Worm (Caenorhabditis elegans) whole organism, L3 larva: Measurements from ENCODE around the gene sec-16A.2.
"Not testable (repeated sequence)": the region's sequence is repeated elsewhere in the genome, so short reads cannot be mapped to it uniquely, and the experiment has no call there.

Experiments
- ZK546.5 ChIP-seq: sonication (generic microtip); optimal IDR thresholded peaks from 2 replicates; lab custom pipeline; 2017; ENCODE audit warnings: missing biosample characterization, missing genetic modification characterization
- aly-2 ChIP-seq: fragments of 150-350 bp; optimal IDR thresholded peaks from 2 replicates; lab custom pipeline; 2014; ENCODE audit warnings: missing biosample characterization, missing genetic modification characterization
- ama-1 ChIP-seq: fragments of 150-350 bp; optimal IDR thresholded peaks from 2 replicates; lab custom pipeline; 2018
- ceh-16 ChIP-seq: sonication (generic microtip); optimal IDR thresholded peaks from 2 replicates; lab custom pipeline; 2017; ENCODE audit warnings: missing biosample characterization, missing genetic modification characterization
- ceh-28 ChIP-seq: fragments of 150-350 bp; optimal IDR thresholded peaks from 2 replicates; lab custom pipeline; 2014; ENCODE audit warnings: missing biosample characterization, missing genetic modification reagents, missing genetic modification characterization
- ceh-82 ChIP-seq: fragments of 150-350 bp; optimal IDR thresholded peaks from 2 replicates; lab custom pipeline; 2014; ENCODE audit warnings: missing biosample characterization, missing genetic modification characterization
- ceh-9 ChIP-seq: sonication (generic microtip); optimal IDR thresholded peaks from 2 replicates; lab custom pipeline; 2018; ENCODE audit warnings: missing biosample characterization, missing genetic modification characterization
- daf-12 ChIP-seq: fragments of 150-350 bp; optimal IDR thresholded peaks from 2 replicates; lab custom pipeline; 2014; ENCODE audit warnings: missing biosample characterization, missing genetic modification reagents, missing genetic modification characterization
- egl-27 ChIP-seq: sonication (generic microtip); optimal IDR thresholded peaks from 4 replicates; lab custom pipeline; 2017; ENCODE audit warnings: missing biosample characterization, missing genetic modification reagents, missing genetic modification characterization
- elt-2 ChIP-seq: sonication (generic microtip); optimal IDR thresholded peaks from 2 replicates; lab custom pipeline; 2016; ENCODE audit warnings: missing genetic modification reagents, mild to moderate bottlenecking, missing genetic modification characterization, missing compliant biosample characterization
- elt-3 ChIP-seq, 3 experiments: fragments of 150-350 bp in 1 of 3; sonication (generic microtip) in 2 of 3; optimal IDR thresholded peaks; 2 replicates in 2 of 3; 4 replicates in 1 of 3; lab custom pipeline; 2014 to 2017; ENCODE audit warnings: missing biosample characterization in 3 of 3, missing genetic modification characterization in 3 of 3
- eor-1 ChIP-seq, 2 experiments: fragments of 150-350 bp; optimal IDR thresholded peaks; 2 replicates each; lab custom pipeline; 2014 to 2018; ENCODE audit warnings: missing biosample characterization in 2 of 2, missing genetic modification characterization in 2 of 2
- fkh-10 ChIP-seq: sonication (generic microtip); optimal IDR thresholded peaks from 2 replicates; lab custom pipeline; 2017; ENCODE audit warnings: missing biosample characterization, missing genetic modification reagents, missing genetic modification characterization
- fkh-2 ChIP-seq: fragments of 150-350 bp; optimal IDR thresholded peaks from 2 replicates; lab custom pipeline; 2014; ENCODE audit warnings: missing biosample characterization, missing genetic modification reagents, missing genetic modification characterization
- fos-1 ChIP-seq: fragments of 150-350 bp; optimal IDR thresholded peaks from 2 replicates; lab custom pipeline; 2014; ENCODE audit warnings: missing biosample characterization, missing genetic modification characterization
- hmg-11 ChIP-seq: sonication (generic microtip); optimal IDR thresholded peaks from 2 replicates; lab custom pipeline; 2016; ENCODE audit warnings: missing genetic modification characterization, missing compliant biosample characterization
- lin-15B ChIP-seq: fragments of 150-350 bp; optimal IDR thresholded peaks from 2 replicates; lab custom pipeline; 2014; ENCODE audit warnings: missing biosample characterization, missing genetic modification characterization
- lin-39 ChIP-seq: fragments of 150-350 bp; optimal IDR thresholded peaks from 2 replicates; lab custom pipeline; 2018; ENCODE audit warnings: missing biosample characterization, missing genetic modification reagents, missing genetic modification characterization
- mdl-1 ChIP-seq: fragments of 150-350 bp; optimal IDR thresholded peaks from 2 replicates; lab custom pipeline; 2014; ENCODE audit warnings: missing biosample characterization, missing genetic modification characterization
- mml-1 ChIP-seq: fragments of 150-350 bp; sonication (generic microtip); optimal IDR thresholded peaks from 3 replicates; lab custom pipeline; 2014; ENCODE audit warnings: missing biosample characterization, missing genetic modification characterization
- nfya-1 ChIP-seq: sonication (generic microtip); optimal IDR thresholded peaks from 2 replicates; lab custom pipeline; 2017; ENCODE audit warnings: missing genetic modification characterization, mild to moderate bottlenecking, missing compliant biosample characterization, antibody characterized with exemption, moderate library complexity; ENCODE audit not compliant: insufficient read depth
- nhr-12 ChIP-seq: fragments of 150-350 bp; optimal IDR thresholded peaks from 2 replicates; lab custom pipeline; 2014; ENCODE audit warnings: missing biosample characterization, missing genetic modification characterization
- nhr-237 ChIP-seq: fragments of 150-350 bp; optimal IDR thresholded peaks from 2 replicates; lab custom pipeline; 2014; ENCODE audit warnings: missing biosample characterization, missing genetic modification characterization
- nhr-25 ChIP-seq: sonication (generic microtip); optimal IDR thresholded peaks from 2 replicates; lab custom pipeline; 2017; ENCODE audit warnings: missing biosample characterization, missing genetic modification characterization
- nhr-28 ChIP-seq: fragments of 150-350 bp; optimal IDR thresholded peaks from 2 replicates; lab custom pipeline; 2014; ENCODE audit warnings: missing biosample characterization, missing genetic modification characterization
- nhr-43 ChIP-seq: sonication (generic microtip); optimal IDR thresholded peaks from 2 replicates; lab custom pipeline; 2016; ENCODE audit warnings: mild to moderate bottlenecking, missing genetic modification characterization, missing compliant biosample characterization; ENCODE audit not compliant: poor library complexity, severe bottlenecking
- nhr-77 ChIP-seq: fragments of 150-350 bp; optimal IDR thresholded peaks from 2 replicates; lab custom pipeline; 2014; ENCODE audit warnings: missing biosample characterization, missing genetic modification characterization
- pha-4 ChIP-seq: fragments of 150-350 bp; optimal IDR thresholded peaks from 2 replicates; lab custom pipeline; 2014; ENCODE audit warnings: missing biosample characterization, missing genetic modification reagents, missing genetic modification characterization
- pqm-1 ChIP-seq: fragments of 150-350 bp; optimal IDR thresholded peaks from 2 replicates; lab custom pipeline; 2017; ENCODE audit warnings: missing biosample characterization, missing genetic modification characterization, inconsistent platforms
- skn-1 ChIP-seq: fragments of 150-350 bp; optimal IDR thresholded peaks from 2 replicates; lab custom pipeline; 2014; ENCODE audit warnings: missing biosample characterization, missing genetic modification characterization
- tbx-2 ChIP-seq: sonication (generic microtip); optimal IDR thresholded peaks from 2 replicates; lab custom pipeline; 2016; ENCODE audit warnings: mild to moderate bottlenecking, missing genetic modification characterization, missing compliant biosample characterization
- unc-39 ChIP-seq: sonication (generic microtip); optimal IDR thresholded peaks from 4 replicates; lab custom pipeline; 2017; ENCODE audit warnings: missing biosample characterization, missing genetic modification characterization
- zag-1 ChIP-seq: fragments of 150-350 bp; optimal IDR thresholded peaks from 2 replicates; lab custom pipeline; 2014; ENCODE audit warnings: missing biosample characterization, missing genetic modification characterization
- ztf-4 ChIP-seq: fragments of 150-350 bp; optimal IDR thresholded peaks from 2 replicates; lab custom pipeline; 2014; ENCODE audit warnings: missing biosample characterization, missing genetic modification characterization

sec-16A.2 gene

ce11 chrX:8321811-8322210, 34.8 kb downstream of the sec-16A.2 start, which contains the start of gene abu-9:
abu-9 (plus strand) TSS chrX:8322111.
- not testable (repeated sequence) for TF ChIP-seq elt-2, unc-39, nhr-237 (tag; lab: Kevin White, UChicago)

- TF ChIP-seq aly-2 (no peak), nhr-77 (tag; lab: Kevin White, UChicago) (no peak), nhr-12 (tag; lab: Kevin White, UChicago) (no peak), zag-1 (tag; lab: Kevin White, UChicago) (no peak), lin-15B (tag; lab: Kevin White, UChicago) (no peak), ama-1 (no peak), tbx-2 (tag; lab: Kevin White, UChicago) (no peak), elt-2 (tag; lab: Kevin White, UChicago) (peak; percentile 75), egl-27 (tag; lab: Kevin White, UChicago) (no peak), elt-3 (tag; optimal IDR thresholded peaks at IDR 0.05; lab: Kevin White, UChicago) (no peak), pqm-1 (peak; percentile 46), mdl-1 (tag; lab: Kevin White, UChicago) (no peak), mml-1 (tag; lab: Kevin White, UChicago) (no peak), pha-4 (tag; lab: Kevin White, UChicago) (peak; percentile 50), fkh-10 (GFP tag; lab: Kevin White, UChicago) (no peak), nhr-43 (tag; lab: Kevin White, UChicago) (no peak), nhr-28 (tag; lab: Kevin White, UChicago) (no peak)
Measured at ce11 chrX:8323371-8323770, 36.3 kb downstream of the sec-16A.2 start, which contains the start of gene R09F10.1. R09F10.1 (plus strand) TSS chrX:8323592.

ce11 chrX:8326394-8326793, 39.3 kb downstream of the sec-16A.2 start, which contains the start of gene R09F10.8:
R09F10.8 (minus strand) TSS chrX:8326451.
- no peak for TF ChIP-seq eor-1 (tag; optimal IDR thresholded peaks at IDR 0.05; lab: Kevin White, UChicago)
- TF ChIP-seq, all 47 proteins: peak for 0

ce11 chrX:8327800-8328199, 40.8 kb downstream of the sec-16A.2 start, which contains the start of gene F55E10.4:
F55E10.4 (minus strand) TSS chrX:8327900.
- no peak for TF ChIP-seq ceh-82 (tag; lab: Kevin White, UChicago)
- TF ChIP-seq ceh-28 (tag; lab: Kevin White, UChicago): no peak
- no peak for TF ChIP-seq zag-1 (tag; lab: Kevin White, UChicago)
- TF ChIP-seq nhr-25 (tag; lab: Kevin White, UChicago): no peak
- no peak for TF ChIP-seq elt-2 (tag; lab: Kevin White, UChicago)
- no peak for TF ChIP-seq eor-1 (tag; optimal IDR thresholded peaks at IDR 0.05; lab: Kevin White, UChicago)
- no peak for TF ChIP-seq mdl-1 (tag; lab: Kevin White, UChicago)
- TF ChIP-seq ceh-9 (tag; lab: Kevin White, UChicago): no peak
- TF ChIP-seq lin-15B (tag; lab: Kevin White, UChicago): no peak
- no peak for TF ChIP-seq nhr-28 (tag; lab: Kevin White, UChicago)
- TF ChIP-seq fkh-2 (tag; lab: Kevin White, UChicago): no peak
- TF ChIP-seq nhr-43 (tag; lab: Kevin White, UChicago): no peak
- TF ChIP-seq ztf-4 (tag; lab: Kevin White, UChicago): no peak
- TF ChIP-seq ceh-16 (tag; lab: Kevin White, UChicago): no peak
- no peak for TF ChIP-seq ZK546.5

- TF ChIP-seq skn-1 (tag; lab: Kevin White, UChicago) (no peak), nfya-1 (tag; lab: Kevin White, UChicago) (no peak), nhr-43 (tag; lab: Kevin White, UChicago) (no peak), elt-2 (tag; lab: Kevin White, UChicago) (no peak), hmg-11 (tag; lab: Kevin White, UChicago) (no peak), daf-12 (tag; lab: Kevin White, UChicago) (no peak), fkh-2 (tag; lab: Kevin White, UChicago) (no peak), ceh-82 (tag; lab: Kevin White, UChicago) (no peak), lin-15B (tag; lab: Kevin White, UChicago) (no peak), lin-39 (tag; lab: Kevin White, UChicago) (no peak), pqm-1 (no peak), fos-1 (no peak), pha-4 (tag; lab: Kevin White, UChicago) (no peak)
- TF ChIP-seq, all 47 proteins: peak for 0
Measured at ce11 chrX:8340393-8340792, 53.3 kb downstream of the sec-16A.2 start, which contains the start of gene F55E10.2. F55E10.2 (plus strand) TSS chrX:8340693.
